Fruit fly (Drosophila melanogaster): ENCODE data around the gene TTLL3A.

The TTLL3A gene

DNA sequence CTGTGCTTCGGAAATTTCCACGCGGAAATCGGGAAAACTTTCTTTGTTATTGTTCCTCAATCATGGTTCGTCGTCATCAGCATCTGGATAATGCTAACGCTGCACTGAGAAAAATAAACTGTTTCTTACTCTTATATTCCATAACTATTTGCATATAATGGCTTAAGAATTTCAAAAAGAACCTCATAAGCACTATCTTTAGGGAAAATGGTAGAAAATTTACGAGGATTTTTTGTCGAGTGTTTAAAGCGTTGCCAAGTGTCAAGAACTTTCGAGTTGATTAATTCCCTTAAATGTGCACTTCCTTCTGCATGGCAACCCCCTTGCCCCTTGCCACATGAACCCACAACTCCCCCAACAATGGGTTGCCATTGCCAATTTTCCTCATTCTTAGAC, 48.0 kb upstream of the TTLL3A start (continued):
- TF ChIP-seq wek (GFP tag; optimal IDR thresholded peaks at IDR 0.05) = peak; percentile 24
- peak; percentile 48 for TF ChIP-seq NC2α (GFP tag; optimal IDR thresholded peaks at IDR 0.05)
- no peak for TF ChIP-seq Max (GFP tag; optimal IDR thresholded peaks at IDR 0.05)
- no peak for TF ChIP-seq corto (GFP tag; optimal IDR thresholded peaks at IDR 0.05)
- TF ChIP-seq br (optimal IDR thresholded peaks at IDR 0.05) = no peak
- no peak; the same call in 1 of the 2 replicates for TF ChIP-seq E2f2 (GFP tag; IDR thresholded peaks at IDR 0.05)
- no peak for TF ChIP-seq CG31224 (GFP tag; IDR thresholded peaks at IDR 0.05)
- TF ChIP-seq sens (GFP tag) = peak; percentile 83
- no peak for TF ChIP-seq ewg (GFP tag; optimal IDR thresholded peaks at IDR 0.05)
- TF ChIP-seq CG32772 (GFP tag; IDR thresholded peaks at IDR 0.05) = peak; percentile 19; the same call in 1 of the 2 replicates
- no peak for TF ChIP-seq psq (GFP tag; optimal IDR thresholded peaks at IDR 0.05)
- no peak for TF ChIP-seq CG3838 (GFP tag; optimal IDR thresholded peaks at IDR 0.05)
- TF ChIP-seq Lpt (GFP tag; optimal IDR thresholded peaks at IDR 0.05) = no peak
- TF ChIP-seq HLH54F (GFP tag; optimal IDR thresholded peaks at IDR 0.05) = peak; percentile 15
- TF ChIP-seq CG12071 (GFP tag; optimal IDR thresholded peaks at IDR 0.05) = peak; percentile 32
- no peak for TF ChIP-seq Hr78 (GFP tag; optimal IDR thresholded peaks at IDR 0.05)
- TF ChIP-seq chm (GFP tag; IDR thresholded peaks at IDR 0.05) = no peak; the same call in 1 of the 2 replicates
- peak; percentile 37; the same call in 1 of the 2 replicates for TF ChIP-seq Taf1 (GFP tag; IDR thresholded peaks at IDR 0.05)
- TF ChIP-seq CG14710 (tag; optimal IDR thresholded peaks at IDR 0.05) = peak; percentile 38
- no peak for TF ChIP-seq CG3995 (GFP tag; optimal IDR thresholded peaks at IDR 0.05)
- no peak for TF ChIP-seq Nf-YC (tag; optimal IDR thresholded peaks at IDR 0.05)
- no peak for TF ChIP-seq pita (GFP tag; optimal IDR thresholded peaks at IDR 0.05)
- TF ChIP-seq CG16863 (GFP tag; optimal IDR thresholded peaks at IDR 0.05) = no peak
- TF ChIP-seq da (GFP tag; optimal IDR thresholded peaks at IDR 0.05) = peak; percentile 37
- TF ChIP-seq Myb (GFP tag; optimal IDR thresholded peaks at IDR 0.05) = peak; percentile 20
- TF ChIP-seq exex (tag; optimal IDR thresholded peaks at IDR 0.05) = no peak
- TF ChIP-seq Dref (GFP tag; IDR thresholded peaks at IDR 0.05) = no peak
- no peak for TF ChIP-seq CG18619 (GFP tag; optimal IDR thresholded peaks at IDR 0.05)
- TF ChIP-seq Tbp (GFP tag; optimal IDR thresholded peaks at IDR 0.05) = no peak
- no peak for TF ChIP-seq CG14441 (GFP tag; IDR thresholded peaks at IDR 0.05)
- TF ChIP-seq Camta (GFP tag; optimal IDR thresholded peaks at IDR 0.05) = peak; percentile 51
- peak; percentile 33 for TF ChIP-seq Six4 (GFP tag; optimal IDR thresholded peaks at IDR 0.05)
- no peak for TF ChIP-seq H15 (GFP tag; IDR thresholded peaks at IDR 0.05)
- no peak for TF ChIP-seq Rx (GFP tag; IDR thresholded peaks at IDR 0.05)
- TF ChIP-seq zf30C (GFP tag; optimal IDR thresholded peaks at IDR 0.05) = no peak
- TF ChIP-seq ara (GFP tag; IDR thresholded peaks at IDR 0.05) = peak; percentile 56; the same call in 1 of the 2 replicates
- TF ChIP-seq ssp (GFP tag; IDR thresholded peaks at IDR 0.05) = no peak; the same call in 1 of the 2 replicates
- no peak for TF ChIP-seq CG4730 (GFP tag; IDR thresholded peaks at IDR 0.05)
- TF ChIP-seq Hsf (GFP tag; optimal IDR thresholded peaks at IDR 0.05) = peak; percentile 60
- no peak for TF ChIP-seq Nf-YA (GFP tag; IDR thresholded peaks at IDR 0.05)
- TF ChIP-seq tup (GFP tag; optimal IDR thresholded peaks at IDR 0.05) = no peak
- TF ChIP-seq bab2 (GFP tag; optimal IDR thresholded peaks at IDR 0.05) = peak; percentile 43
- peak in 1 of 2 experiments; percentile 88 for TF ChIP-seq bsh (GFP tag; optimal IDR thresholded peaks at IDR 0.05)
- TF ChIP-seq Xbp1 (GFP tag; optimal IDR thresholded peaks at IDR 0.05) = peak; percentile 59
- peak; percentile 31 for TF ChIP-seq btn (GFP tag; optimal IDR thresholded peaks at IDR 0.05)
- TF ChIP-seq bowl (GFP tag; IDR thresholded peaks at IDR 0.05) = no peak
- TF ChIP-seq CG34376 (GFP tag; optimal IDR thresholded peaks at IDR 0.05) = no peak
- TF ChIP-seq bbx (GFP tag; IDR thresholded peaks at IDR 0.05; ENCODE audit: partially characterized antibody) = no peak
- TF ChIP-seq CG8765 (GFP tag; IDR thresholded peaks at IDR 0.05) = no peak
- TF ChIP-seq Dad (GFP tag; optimal IDR thresholded peaks at IDR 0.05) = peak; percentile 36
- TF ChIP-seq hbn (GFP tag; IDR thresholded peaks at IDR 0.05; ENCODE audit: partially characterized antibody) = no peak
- no peak for TF ChIP-seq kah (GFP tag; optimal IDR thresholded peaks at IDR 0.05)
- peak; percentile 12 for TF ChIP-seq CG9817 (tag; optimal IDR thresholded peaks at IDR 0.05)
